Worm (Caenorhabditis elegans): ENCODE measurements around the gene Y69A2AR.18.

The Y69A2AR.18 gene

DNA sequence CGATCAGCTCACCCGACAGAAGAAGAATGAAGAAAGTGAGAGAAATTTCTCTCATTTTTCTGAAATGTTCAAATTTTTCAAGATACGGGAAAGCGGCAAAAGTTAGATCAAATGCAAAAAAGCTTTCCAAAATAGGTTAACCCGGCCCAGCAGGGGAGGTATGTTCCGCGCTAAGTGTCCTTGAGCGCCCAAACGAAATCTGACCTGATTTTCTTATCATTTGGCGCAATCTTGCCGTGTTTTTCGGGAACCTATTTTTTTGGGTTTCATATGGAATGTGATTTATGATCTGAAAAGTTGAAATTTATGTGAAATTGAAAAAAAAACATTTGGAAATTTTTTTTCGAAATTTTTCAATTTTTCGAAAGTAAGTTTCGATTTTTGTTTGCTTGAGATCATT is 32.2 kb upstream of the Y69A2AR.18 start, which contains the start of gene cdh-10:
Gene cdh-10, minus strand, starts transcription at position 59 of the 400 bp plus-strand sequence.
- TF ChIP-seq elt-3 (tag; optimal IDR thresholded peaks at IDR 0.05) (no peak), snpc-4 (tag; optimal IDR thresholded peaks at IDR 0.05) (no peak), unc-62 (GFP tag; optimal IDR thresholded peaks at IDR 0.05) (no peak), ceh-39 (tag; optimal IDR thresholded peaks at IDR 0.05) (no peak), lin-13 (tag; optimal IDR thresholded peaks at IDR 0.05) (no peak), ceh-43 (GFP tag; optimal IDR thresholded peaks at IDR 0.05) (no peak), flh-1 (GFP tag; optimal IDR thresholded peaks at IDR 0.05) (no peak), nhr-12 (tag; optimal IDR thresholded peaks at IDR 0.05) (no peak), bed-3 (GFP tag; optimal IDR thresholded peaks at IDR 0.05) (no peak), lsy-2 (tag; optimal IDR thresholded peaks at IDR 0.05) (no peak), sptf-1 (tag; optimal IDR thresholded peaks at IDR 0.05) (no peak), mls-2 (tag; optimal IDR thresholded peaks at IDR 0.05) (no peak), lin-32 (GFP tag; optimal IDR thresholded peaks at IDR 0.05) (no peak), zip-8 (tag; optimal IDR thresholded peaks at IDR 0.05) (no peak), ztf-11 (tag; optimal IDR thresholded peaks at IDR 0.05) (no peak), ces-1 (GFP tag; optimal IDR thresholded peaks at IDR 0.05) (no peak)

DNA sequence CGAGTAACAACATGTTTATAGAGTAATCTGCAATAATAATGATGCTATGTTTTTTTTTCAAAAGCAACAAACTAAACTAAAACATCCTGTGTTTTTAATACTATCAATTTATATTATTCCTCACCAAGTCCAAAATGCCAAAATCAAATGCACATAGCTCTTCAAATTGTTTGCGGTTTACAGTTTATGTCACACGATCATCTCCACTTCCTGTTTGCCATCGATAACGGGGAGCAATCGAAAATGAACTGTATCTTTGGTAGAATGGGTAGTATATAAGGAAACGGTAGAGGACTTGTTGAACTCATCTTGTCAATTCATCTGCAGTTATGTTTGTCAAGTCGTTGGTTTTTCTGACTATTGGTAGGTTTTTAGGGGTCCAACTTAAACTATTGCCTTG is 31.4 kb upstream of the Y69A2AR.18 start, which contains the start of gene ilys-3:
Gene ilys-3, plus strand, starts transcription at position 301 of the 400 bp plus-strand sequence.
- no peak for TF ChIP-seq ces-1 (GFP tag; optimal IDR thresholded peaks at IDR 0.05)
- TF ChIP-seq elt-1 (tag; optimal IDR thresholded peaks at IDR 0.05; ENCODE audit: borderline replicate concordance, insufficient read depth) = no peak
- TF ChIP-seq flh-1 (GFP tag; optimal IDR thresholded peaks at IDR 0.05) = no peak
- no peak for TF ChIP-seq zip-8 (tag; optimal IDR thresholded peaks at IDR 0.05)
- TF ChIP-seq elt-3 (tag; optimal IDR thresholded peaks at IDR 0.05) = no peak
- no peak for TF ChIP-seq snpc-4 (tag; optimal IDR thresholded peaks at IDR 0.05)
- no peak for TF ChIP-seq ceh-43 (GFP tag; optimal IDR thresholded peaks at IDR 0.05)
- TF ChIP-seq lin-13 (tag; optimal IDR thresholded peaks at IDR 0.05) = no peak
- no peak for TF ChIP-seq ceh-39 (tag; optimal IDR thresholded peaks at IDR 0.05)
- no peak for TF ChIP-seq unc-120 (tag; optimal IDR thresholded peaks at IDR 0.05; ENCODE audit: poor library complexity, severe bottlenecking)
- TF ChIP-seq bed-3 (GFP tag; optimal IDR thresholded peaks at IDR 0.05) = no peak
- TF ChIP-seq M03D4.4 (tag; optimal IDR thresholded peaks at IDR 0.05) = no peak
- no peak for TF ChIP-seq nhr-12 (tag; optimal IDR thresholded peaks at IDR 0.05)
- TF ChIP-seq hlh-1 (tag; optimal IDR thresholded peaks at IDR 0.05) = no peak
- TF ChIP-seq ztf-11 (tag; optimal IDR thresholded peaks at IDR 0.05) = no peak
- no peak for TF ChIP-seq nhr-237 (tag; optimal IDR thresholded peaks at IDR 0.05)
- TF ChIP-seq sem-2 (GFP tag; optimal IDR thresholded peaks at IDR 0.05) = no peak
- TF ChIP-seq lsy-2 (tag; optimal IDR thresholded peaks at IDR 0.05) = no peak
- no peak for TF ChIP-seq blmp-1 (tag; optimal IDR thresholded peaks at IDR 0.05)

DNA sequence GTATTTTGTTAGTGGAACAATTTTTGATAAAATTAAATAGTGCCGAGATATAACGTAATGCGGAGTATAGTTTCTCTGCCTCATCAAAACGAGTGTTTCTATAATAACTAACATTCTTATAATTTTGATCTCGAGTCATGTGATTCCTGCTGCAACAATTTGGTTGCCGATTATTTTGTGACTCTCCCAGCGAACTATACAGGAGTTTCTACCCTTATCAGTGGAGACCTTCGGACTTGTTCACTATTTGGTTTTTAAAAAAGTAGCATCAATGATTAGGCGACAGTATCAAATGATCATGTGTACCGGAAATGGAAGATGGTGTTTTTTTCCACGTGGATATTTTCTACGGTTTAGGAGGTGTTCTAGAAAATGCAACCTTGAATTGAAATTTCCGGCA is 29.3 kb upstream of the Y69A2AR.18 start:
- TF ChIP-seq snpc-4 (tag; optimal IDR thresholded peaks at IDR 0.05) = no peak
- TF ChIP-seq zip-8 (tag; optimal IDR thresholded peaks at IDR 0.05) = no peak
- TF ChIP-seq sem-2 (GFP tag; optimal IDR thresholded peaks at IDR 0.05) = no peak
- TF ChIP-seq flh-1 (GFP tag; optimal IDR thresholded peaks at IDR 0.05) = no peak
- TF ChIP-seq M03D4.4 (tag; optimal IDR thresholded peaks at IDR 0.05) = no peak
- no peak for TF ChIP-seq hlh-1 (tag; optimal IDR thresholded peaks at IDR 0.05)
- no peak for TF ChIP-seq nhr-76 (tag; optimal IDR thresholded peaks at IDR 0.05)
- no peak for TF ChIP-seq blmp-1 (tag; optimal IDR thresholded peaks at IDR 0.05)
- no peak for TF ChIP-seq nhr-28 (tag; optimal IDR thresholded peaks at IDR 0.05)
- TF ChIP-seq unc-62 (GFP tag; optimal IDR thresholded peaks at IDR 0.05) = no peak
- TF ChIP-seq lsy-2 (tag; optimal IDR thresholded peaks at IDR 0.05) = no peak
- no peak for TF ChIP-seq ceh-83 (GFP tag; optimal IDR thresholded peaks at IDR 0.05)
- TF ChIP-seq unc-120 (tag; optimal IDR thresholded peaks at IDR 0.05; ENCODE audit: poor library complexity, severe bottlenecking) = no peak
- TF ChIP-seq ham-2 (GFP tag; optimal IDR thresholded peaks at IDR 0.05) = no peak
- no peak for TF ChIP-seq lin-32 (GFP tag; optimal IDR thresholded peaks at IDR 0.05)
- no peak for TF ChIP-seq nhr-2 (tag; optimal IDR thresholded peaks at IDR 0.05)
- no peak for TF ChIP-seq cnd-1 (tag; optimal IDR thresholded peaks at IDR 0.05)
- no peak for TF ChIP-seq sptf-1 (tag; optimal IDR thresholded peaks at IDR 0.05)
- TF ChIP-seq bed-3 (GFP tag; optimal IDR thresholded peaks at IDR 0.05) = no peak
- TF ChIP-seq lin-13 (tag; optimal IDR thresholded peaks at IDR 0.05) = no peak

DNA sequence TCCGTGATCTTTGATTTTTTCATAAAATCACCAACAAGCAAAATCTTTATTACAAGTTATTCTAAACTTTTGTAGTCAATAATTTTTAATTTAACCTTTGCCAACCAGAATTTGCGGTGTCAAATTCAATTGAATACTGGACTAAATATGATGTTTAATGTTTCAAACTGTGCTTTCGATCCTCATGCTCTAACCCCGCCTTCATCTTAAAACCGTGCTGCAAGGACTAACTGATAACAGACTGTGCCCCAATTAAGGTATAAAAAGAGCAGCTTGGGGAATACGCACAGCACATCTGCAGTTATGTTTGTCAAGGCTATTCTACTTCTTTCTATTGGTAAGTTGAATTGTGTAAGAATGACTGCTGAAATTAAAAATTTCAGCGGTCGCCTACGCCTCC is 28.2 kb upstream of the Y69A2AR.18 start, which contains the start of gene ilys-2:
Gene ilys-2, plus strand, starts transcription at position 301 of the 400 bp plus-strand sequence.
- no peak for TF ChIP-seq ceh-43 (GFP tag; optimal IDR thresholded peaks at IDR 0.05)
- no peak for TF ChIP-seq flh-1 (GFP tag; optimal IDR thresholded peaks at IDR 0.05)
- TF ChIP-seq pha-4 (tag; optimal IDR thresholded peaks at IDR 0.05) = no peak
- no peak for TF ChIP-seq unc-39 (tag; optimal IDR thresholded peaks at IDR 0.05)
- no peak for TF ChIP-seq sptf-1 (tag; optimal IDR thresholded peaks at IDR 0.05)
- TF ChIP-seq nhr-237 (tag; optimal IDR thresholded peaks at IDR 0.05) = no peak
- no peak for TF ChIP-seq tbx-8 (GFP tag; optimal IDR thresholded peaks at IDR 0.05)
- TF ChIP-seq elt-1 (tag; optimal IDR thresholded peaks at IDR 0.05; ENCODE audit: borderline replicate concordance, insufficient read depth) = no peak
- TF ChIP-seq snpc-4 (tag; optimal IDR thresholded peaks at IDR 0.05) = no peak
- TF ChIP-seq unc-120 (tag; optimal IDR thresholded peaks at IDR 0.05; ENCODE audit: poor library complexity, severe bottlenecking) = no peak
- TF ChIP-seq sem-2 (GFP tag; optimal IDR thresholded peaks at IDR 0.05) = no peak
- TF ChIP-seq M03D4.4 (tag; optimal IDR thresholded peaks at IDR 0.05) = no peak
- no peak for TF ChIP-seq zip-8 (tag; optimal IDR thresholded peaks at IDR 0.05)
- no peak for TF ChIP-seq mab-5 (tag; optimal IDR thresholded peaks at IDR 0.05)

Measured in whole organism, mixed stage, embryonic.